Worm (Caenorhabditis elegans) whole organism, L1 larva: ENCODE measurements around the gene nspb-7.

Source experiments
- fos-1 ChIP-seq: fragments of 150-350 bp; optimal IDR thresholded peaks from 2 replicates; lab custom pipeline; 2014; ENCODE audit warnings: missing biosample characterization, missing genetic modification characterization
- grh-1 ChIP-seq: fragments of 200-800 bp; sonication (Bioruptor generic); IDR thresholded peaks from 2 replicates; pipeline ENCODE4 v1.3.6; 2022; ENCODE audit warnings: missing genetic modification reagents, missing genetic modification characterization, missing compliant biosample characterization
- hlh-17 ChIP-seq: fragments of 200-800 bp; sonication (Bioruptor generic); optimal IDR thresholded peaks from 2 replicates; lab custom pipeline; 2018; ENCODE audit warnings: missing genetic modification characterization, mild to moderate bottlenecking, missing compliant biosample characterization, moderate library complexity, borderline replicate concordance
- lin-15B ChIP-seq: fragments of 150-350 bp; sonication (generic microtip); optimal IDR thresholded peaks from 3 replicates; lab custom pipeline; 2014; ENCODE audit warnings: missing biosample characterization, missing genetic modification characterization
- lsy-2 ChIP-seq, 2 experiments: fragments of 150-350 bp; optimal IDR thresholded peaks; 2 replicates each; lab custom pipeline; 2014; ENCODE audit warnings: missing biosample characterization in 2 of 2, missing genetic modification characterization in 2 of 2
- skn-1 ChIP-seq: fragments of 150-350 bp; optimal IDR thresholded peaks from 2 replicates; lab custom pipeline; 2014; ENCODE audit warnings: missing biosample characterization, missing genetic modification characterization
- swsn-7 ChIP-seq: sonication (generic microtip); optimal IDR thresholded peaks from 2 replicates; lab custom pipeline; 2016; ENCODE audit warnings: missing genetic modification characterization, missing compliant biosample characterization
- tbx-2 ChIP-seq: sonication (generic microtip); optimal IDR thresholded peaks from 2 replicates; lab custom pipeline; 2016; ENCODE audit warnings: missing genetic modification characterization, missing compliant biosample characterization
- unc-30 ChIP-seq: sonication (generic microtip); optimal IDR thresholded peaks from 2 replicates; lab custom pipeline; 2017; ENCODE audit warnings: missing biosample characterization, missing genetic modification characterization
- ztf-4 ChIP-seq: fragments of 150-350 bp; optimal IDR thresholded peaks from 2 replicates; lab custom pipeline; 2014; ENCODE audit warnings: missing biosample characterization, missing genetic modification characterization

- TF ChIP-seq tbx-2 (tag; lab: Kevin White, UChicago) (no peak), swsn-7 (tag; lab: Kevin White, UChicago) (no peak), fos-1 (no peak), lsy-2 (tag; optimal IDR thresholded peaks at IDR 0.05; lab: Kevin White, UChicago) (no peak), hlh-17 (GFP tag; lab: Kevin White, UChicago) (no peak), grh-1 (GFP tag; lab: Robert Waterston, UW) (no peak), lin-15B (tag; lab: Kevin White, UChicago) (no peak), unc-30 (tag; lab: Kevin White, UChicago) (no peak), skn-1 (no peak), ztf-4 (no peak)
These were observed 40.7 kb downstream of the nspb-7 start for ce11 chrII:14618764-14619163.
